Fruit fly (Drosophila melanogaster): ENCODE measurements around the gene ghi.

ghi gene

dm6 chr3L:9447239-9447777 is 4.4 kb upstream of the ghi start:
- TF ChIP-seq dl (GFP tag; optimal IDR thresholded peaks at IDR 0.05; ENCODE audit: insufficient read depth in 1 of 2, partially characterized antibody in 2 of 2) (no peak), fru (GFP tag; optimal IDR thresholded peaks at IDR 0.05) (peak; percentile 49), usp (GFP tag; optimal IDR thresholded peaks at IDR 0.05) (no peak), Vsx2 (GFP tag; optimal IDR thresholded peaks at IDR 0.05; ENCODE audit: partially characterized antibody) (no peak), sage (GFP tag; optimal IDR thresholded peaks at IDR 0.05) (no peak), Mio (GFP tag; optimal IDR thresholded peaks at IDR 0.05) (no peak), pan (optimal IDR thresholded peaks at IDR 0.05) (no peak), lola (GFP tag; optimal IDR thresholded peaks at IDR 0.05) (no peak), br (GFP tag; optimal IDR thresholded peaks at IDR 0.05) (peak; percentile 25), GATAd (GFP tag; optimal IDR thresholded peaks at IDR 0.05) (no peak), dmrt93B (GFP tag; optimal IDR thresholded peaks at IDR 0.05) (no peak), HLH106 (tag; optimal IDR thresholded peaks at IDR 0.05) (no peak), brk (GFP tag; optimal IDR thresholded peaks at IDR 0.05) (no peak), CG9705 (GFP tag; optimal IDR thresholded peaks at IDR 0.05) (no peak), psq (GFP tag; optimal IDR thresholded peaks at IDR 0.05) (peak; percentile 62), OdsH (GFP tag; optimal IDR thresholded peaks at IDR 0.05) (no peak), ey (GFP tag; optimal IDR thresholded peaks at IDR 0.05) (peak; percentile 26), Myc (optimal IDR thresholded peaks at IDR 0.05) (no peak), jim (GFP tag; optimal IDR thresholded peaks at IDR 0.05) (no peak), foxo (GFP tag; optimal IDR thresholded peaks at IDR 0.05) (peak; percentile 12 to 61), woc (GFP tag; optimal IDR thresholded peaks at IDR 0.05) (no peak), tai (GFP tag; optimal IDR thresholded peaks at IDR 0.05) (no peak), dsf (GFP tag; optimal IDR thresholded peaks at IDR 0.05; ENCODE audit: borderline replicate concordance) (no peak), h (GFP tag; optimal IDR thresholded peaks at IDR 0.05) (peak; percentile 45), Hnf4 (GFP tag; optimal IDR thresholded peaks at IDR 0.05) (peak; percentile 16), Hr83 (GFP tag; optimal IDR thresholded peaks at IDR 0.05; ENCODE audit: poor library complexity, severe bottlenecking) (no peak), Dif (GFP tag; optimal IDR thresholded peaks at IDR 0.05; ENCODE audit: partially characterized antibody) (no peak), CrebA (GFP tag; optimal IDR thresholded peaks at IDR 0.05; ENCODE audit: borderline replicate concordance) (no peak), Rel (GFP tag; optimal IDR thresholded peaks at IDR 0.05) (no peak), Rel (tag; optimal IDR thresholded peaks at IDR 0.05) (no peak), Jra (GFP tag; optimal IDR thresholded peaks at IDR 0.05) (no peak), rgr (GFP tag; optimal IDR thresholded peaks at IDR 0.05) (no peak), Dfd (GFP tag; optimal IDR thresholded peaks at IDR 0.05) (no peak), CG32264 (GFP tag; optimal IDR thresholded peaks at IDR 0.05) (no peak), sv (GFP tag; optimal IDR thresholded peaks at IDR 0.05) (no peak), Sp1 (GFP tag; optimal IDR thresholded peaks at IDR 0.05) (no peak), N (GFP tag; optimal IDR thresholded peaks at IDR 0.05) (no peak), Abd-B (GFP tag; optimal IDR thresholded peaks at IDR 0.05) (no peak)

dm6 chr3L:9452422-9452821 is 746 bp downstream of the ghi start:
- TF ChIP-seq h (GFP tag; optimal IDR thresholded peaks at IDR 0.05) (peak; percentile 17), Abd-B (GFP tag; optimal IDR thresholded peaks at IDR 0.05) (no peak)

dm6 chr3L:9455819-9456388 is 4.2 kb downstream of the ghi start, which contains the start of the genes phol and CG3552:
Gene phol (minus strand): TSS chr3L:9456281.
Gene CG3552 (plus strand): TSS chr3L:9456318.
- TF ChIP-seq Hnf4 (GFP tag; optimal IDR thresholded peaks at IDR 0.05) (no peak), HLH106 (tag; optimal IDR thresholded peaks at IDR 0.05) (peak; percentile 2), sage (GFP tag; optimal IDR thresholded peaks at IDR 0.05) (no peak), Sp1 (GFP tag; optimal IDR thresholded peaks at IDR 0.05) (peak; percentile 26), Rel (GFP tag; optimal IDR thresholded peaks at IDR 0.05) (no peak), Rel (tag; optimal IDR thresholded peaks at IDR 0.05) (peak; percentile 90), foxo (GFP tag; optimal IDR thresholded peaks at IDR 0.05) (peak in 1 of 2 experiments; percentile 3), Myc (optimal IDR thresholded peaks at IDR 0.05) (peak; percentile 9), rgr (GFP tag; optimal IDR thresholded peaks at IDR 0.05) (peak; percentile 7), Abd-B (GFP tag; optimal IDR thresholded peaks at IDR 0.05) (no peak)

Data from whole organism, wandering third instar larva.